Fruit fly (Drosophila melanogaster): Measurements from ENCODE around the gene sina.

The sina gene

dm6 chr3L:16806823-16807325, 46.7 kb upstream of the sina start (continued):
- TF ChIP-seq salm (tag; optimal IDR thresholded peaks at IDR 0.05) (peak; percentile 26), inv (GFP tag; IDR thresholded peaks at IDR 0.05; ENCODE audit: partially characterized antibody) (no peak), CG13894 (tag; optimal IDR thresholded peaks at IDR 0.05) (no peak), CG3838 (GFP tag; optimal IDR thresholded peaks at IDR 0.05) (no peak), CG34422 (GFP tag; IDR thresholded peaks at IDR 0.05) (no peak), tgo (GFP tag; IDR thresholded peaks at IDR 0.05) (peak; percentile 54; the same call in 1 of the 3 replicates), CG8359 (GFP tag; optimal IDR thresholded peaks at IDR 0.05; ENCODE audit: borderline replicate concordance) (peak; percentile 2), Xrp1 (GFP tag; IDR thresholded peaks at IDR 0.05) (peak; percentile 70), pfk (GFP tag; optimal IDR thresholded peaks at IDR 0.05) (no peak), Dip2 (GFP tag; IDR thresholded peaks at IDR 0.05) (no peak), gcm (GFP tag; optimal IDR thresholded peaks at IDR 0.05) (peak; percentile 64), unpg (GFP tag; optimal IDR thresholded peaks at IDR 0.05) (peak; percentile 56), cwo (GFP tag; optimal IDR thresholded peaks at IDR 0.05) (peak; percentile 67), CG17802 (tag; optimal IDR thresholded peaks at IDR 0.05) (no peak), CG16815 (GFP tag; optimal IDR thresholded peaks at IDR 0.05) (peak; percentile 61), CG3847 (GFP tag; IDR thresholded peaks at IDR 0.05) (no peak), corto (GFP tag; optimal IDR thresholded peaks at IDR 0.05) (no peak), CG31388 (GFP tag; optimal IDR thresholded peaks at IDR 0.05) (no peak), ATbp (GFP tag; optimal IDR thresholded peaks at IDR 0.05) (peak; percentile 59), CG16813 (GFP tag; IDR thresholded peaks at IDR 0.05; ENCODE audit: partially characterized antibody) (no peak), CG17912 (GFP tag; optimal IDR thresholded peaks at IDR 0.05) (no peak), Abd-B (GFP tag; optimal IDR thresholded peaks at IDR 0.05) (peak; percentile 30), gem (tag; optimal IDR thresholded peaks at IDR 0.05) (peak; percentile 85), CG9932 (GFP tag; IDR thresholded peaks at IDR 0.05) (peak; percentile 23), nom (GFP tag; optimal IDR thresholded peaks at IDR 0.05) (peak; percentile 70), Antp (GFP tag; optimal IDR thresholded peaks at IDR 0.05) (no peak), CG10366 (GFP tag; IDR thresholded peaks at IDR 0.05) (peak; percentile 53), Hmr (GFP tag; optimal IDR thresholded peaks at IDR 0.05) (peak; percentile 79), da (GFP tag; optimal IDR thresholded peaks at IDR 0.05) (no peak), Bdp1 (GFP tag; optimal IDR thresholded peaks at IDR 0.05) (no peak), CG1832 (GFP tag; optimal IDR thresholded peaks at IDR 0.05) (no peak), HLH4C (GFP tag; IDR thresholded peaks at IDR 0.05; ENCODE audit: partially characterized antibody) (no peak), CG2129 (GFP tag; IDR thresholded peaks at IDR 0.05; ENCODE audit: partially characterized antibody) (no peak), Hmx (GFP tag; optimal IDR thresholded peaks at IDR 0.05) (no peak), Sox102F (GFP tag; optimal IDR thresholded peaks at IDR 0.05) (peak; percentile 73), Ravus (GFP tag; IDR thresholded peaks at IDR 0.05) (no peak), ems (GFP tag; optimal IDR thresholded peaks at IDR 0.05) (no peak), CG18476 (GFP tag; optimal IDR thresholded peaks at IDR 0.05) (no peak), odd (GFP tag; optimal IDR thresholded peaks at IDR 0.05) (peak; percentile 68), her (GFP tag; optimal IDR thresholded peaks at IDR 0.05) (no peak), twi (tag; optimal IDR thresholded peaks at IDR 0.05) (peak; percentile 25), tna (GFP tag; IDR thresholded peaks at IDR 0.05; ENCODE audit: partially characterized antibody) (no peak), Doc3 (GFP tag; IDR thresholded peaks at IDR 0.05; ENCODE audit: partially characterized antibody) (no peak), CG17186 (GFP tag; optimal IDR thresholded peaks at IDR 0.05) (no peak), Vsx1 (GFP tag; optimal IDR thresholded peaks at IDR 0.05) (peak; percentile 42), CG11723 (GFP tag; optimal IDR thresholded peaks at IDR 0.05) (peak; percentile 42), CG3995 (GFP tag; optimal IDR thresholded peaks at IDR 0.05) (no peak), Mrtf (GFP tag; IDR thresholded peaks at IDR 0.05) (0 out of 3 replicates have a peak, but pooled peaks have one; percentile 12), ftz-f1 (GFP tag; optimal IDR thresholded peaks at IDR 0.05) (no peak)
